Worm (Caenorhabditis elegans) whole organism, late embryonic: ENCODE data around the gene lron-12.

Source experiments
- K02D7.2 ChIP-seq: sonication (generic microtip); optimal IDR thresholded peaks from 2 replicates; lab custom pipeline; 2017; ENCODE audit warnings: mild to moderate bottlenecking, missing genetic modification characterization, missing compliant biosample characterization
- K09A11.1 ChIP-seq: sonication (generic microtip); optimal IDR thresholded peaks from 2 replicates; lab custom pipeline; 2017; ENCODE audit warnings: antibody characterized with exemption, mild to moderate bottlenecking, missing genetic modification characterization, missing compliant biosample characterization; ENCODE audit not compliant: insufficient read depth
- ceh-14 ChIP-seq: sonication (generic microtip); optimal IDR thresholded peaks from 2 replicates; lab custom pipeline; 2016; ENCODE audit warnings: missing genotype, missing genetic modification characterization, missing compliant biosample characterization
- ceh-18 ChIP-seq: sonication (generic microtip); optimal IDR thresholded peaks from 2 replicates; lab custom pipeline; 2016; ENCODE audit warnings: missing genetic modification characterization, missing compliant biosample characterization
- ceh-19 ChIP-seq: fragments of 200-800 bp; sonication (Bioruptor generic); optimal IDR thresholded peaks from 2 replicates; lab custom pipeline; 2018; ENCODE audit warnings: mild to moderate bottlenecking, missing genetic modification characterization, missing compliant biosample characterization
- ceh-22 ChIP-seq: sonication (generic microtip); optimal IDR thresholded peaks from 2 replicates; lab custom pipeline; 2017; ENCODE audit warnings: missing biosample characterization, missing genetic modification characterization
- ceh-24 ChIP-seq: sonication (generic microtip); optimal IDR thresholded peaks from 2 replicates; lab custom pipeline; 2016; ENCODE audit warnings: mild to moderate bottlenecking, missing genetic modification characterization, missing compliant biosample characterization
- ceh-31 ChIP-seq: sonication (generic microtip); optimal IDR thresholded peaks from 2 replicates; lab custom pipeline; 2016; ENCODE audit warnings: missing genetic modification characterization, missing compliant biosample characterization
- ceh-34 ChIP-seq: sonication (generic microtip); optimal IDR thresholded peaks from 2 replicates; lab custom pipeline; 2016; ENCODE audit warnings: mild to moderate bottlenecking, missing genetic modification characterization, missing compliant biosample characterization
- ceh-48 ChIP-seq: sonication (generic microtip); optimal IDR thresholded peaks from 2 replicates; lab custom pipeline; 2016; ENCODE audit warnings: missing genetic modification characterization, inconsistent platforms, missing compliant biosample characterization
- ceh-6 ChIP-seq: fragments of 200-800 bp; sonication (Bioruptor generic); optimal IDR thresholded peaks from 2 replicates; lab custom pipeline; 2018; ENCODE audit warnings: mild to moderate bottlenecking, missing genetic modification characterization, missing compliant biosample characterization
- che-1 ChIP-seq: sonication (generic microtip); optimal IDR thresholded peaks from 2 replicates; lab custom pipeline; 2016; ENCODE audit warnings: mild to moderate bottlenecking, missing genetic modification characterization, missing compliant biosample characterization
- dmd-4 ChIP-seq: sonication (generic microtip); optimal IDR thresholded peaks from 2 replicates; lab custom pipeline; 2016; ENCODE audit warnings: borderline replicate concordance, missing genetic modification characterization, missing compliant biosample characterization
- dve-1 ChIP-seq: sonication (generic microtip); optimal IDR thresholded peaks from 2 replicates; lab custom pipeline; 2017; ENCODE audit warnings: antibody characterized with exemption, mild to moderate bottlenecking, missing genetic modification characterization, missing compliant biosample characterization
- elt-2 ChIP-seq: sonication (generic microtip); optimal IDR thresholded peaks from 2 replicates; lab custom pipeline; 2016; ENCODE audit warnings: missing genetic modification reagents, missing genetic modification characterization, missing compliant biosample characterization
- ets-4 ChIP-seq: sonication (generic microtip); optimal IDR thresholded peaks from 2 replicates; lab custom pipeline; 2016; ENCODE audit warnings: missing genetic modification characterization, missing compliant biosample characterization
- hlh-13 ChIP-seq: fragments of 200-800 bp; sonication (Bioruptor generic); optimal IDR thresholded peaks from 2 replicates; lab custom pipeline; 2018; ENCODE audit warnings: mild to moderate bottlenecking, missing genetic modification characterization, missing compliant biosample characterization
- hlh-15 ChIP-seq: sonication (generic microtip); optimal IDR thresholded peaks from 2 replicates; lab custom pipeline; 2016; ENCODE audit warnings: missing genetic modification characterization, missing compliant biosample characterization
- hlh-30 ChIP-seq: sonication (generic microtip); optimal IDR thresholded peaks from 2 replicates; lab custom pipeline; 2017; ENCODE audit warnings: antibody characterized with exemption, missing genetic modification characterization, missing compliant biosample characterization; ENCODE audit not compliant: insufficient read depth
- nfya-1 ChIP-seq: sonication (generic microtip); optimal IDR thresholded peaks from 2 replicates; lab custom pipeline; 2017; ENCODE audit warnings: missing genetic modification characterization, mild to moderate bottlenecking, missing compliant biosample characterization, antibody characterized with exemption, moderate library complexity
- nhr-11 ChIP-seq: fragments of 150-350 bp; optimal IDR thresholded peaks from 2 replicates; lab custom pipeline; 2014; ENCODE audit warnings: missing biosample characterization, missing genetic modification characterization
- nhr-232 ChIP-seq: sonication (generic microtip); optimal IDR thresholded peaks from 2 replicates; lab custom pipeline; 2016; ENCODE audit warnings: missing genetic modification characterization, missing compliant biosample characterization
- npax-4 ChIP-seq: sonication (generic microtip); optimal IDR thresholded peaks from 2 replicates; lab custom pipeline; 2016; ENCODE audit warnings: missing genetic modification characterization, missing compliant biosample characterization
- odd-2 ChIP-seq: sonication (generic microtip); optimal IDR thresholded peaks from 2 replicates; lab custom pipeline; 2017; ENCODE audit warnings: antibody characterized with exemption, mild to moderate bottlenecking, missing genetic modification characterization, missing compliant biosample characterization
- pax-1 ChIP-seq: fragments of 150-350 bp; optimal IDR thresholded peaks from 2 replicates; lab custom pipeline; 2014; ENCODE audit warnings: missing biosample characterization, missing genetic modification characterization
- pha-2 ChIP-seq: sonication (generic microtip); optimal IDR thresholded peaks from 2 replicates; lab custom pipeline; 2017; ENCODE audit warnings: mild to moderate bottlenecking, missing genetic modification characterization, missing compliant biosample characterization
- pha-4 ChIP-seq: fragments of 150-350 bp; optimal IDR thresholded peaks from 2 replicates; lab custom pipeline; 2018; ENCODE audit warnings: missing biosample characterization, missing genetic modification reagents, missing genetic modification characterization
- pros-1 ChIP-seq: fragments of 150-350 bp; optimal IDR thresholded peaks from 2 replicates; lab custom pipeline; 2014; ENCODE audit warnings: missing biosample characterization, missing genetic modification reagents, missing genetic modification characterization
- rnt-1 ChIP-seq: sonication (generic microtip); optimal IDR thresholded peaks from 2 replicates; lab custom pipeline; 2016; ENCODE audit warnings: missing genetic modification characterization, missing compliant biosample characterization
- sox-2 ChIP-seq: fragments of 200-800 bp; sonication (Bioruptor generic); IDR thresholded peaks from 2 replicates; pipeline ENCODE4 v1.3.6; 2022; ENCODE audit warnings: missing genetic modification reagents, missing genetic modification characterization, missing compliant biosample characterization
- sox-4 ChIP-seq: sonication (generic microtip); optimal IDR thresholded peaks from 2 replicates; lab custom pipeline; 2017; ENCODE audit warnings: mild to moderate bottlenecking, missing genetic modification characterization, inconsistent platforms, missing compliant biosample characterization
- tbx-2 ChIP-seq: sonication (generic microtip); optimal IDR thresholded peaks from 2 replicates; lab custom pipeline; 2016; ENCODE audit warnings: missing genetic modification characterization, missing compliant biosample characterization
- ttx-3 ChIP-seq: sonication (generic microtip); optimal IDR thresholded peaks from 2 replicates; lab custom pipeline; 2016; ENCODE audit warnings: missing genetic modification reagents, missing genetic modification characterization, missing compliant biosample characterization
- unc-3 ChIP-seq, 2 experiments: fragments of 200-800 bp in 1 of 2; sonication (Bioruptor generic) in 1 of 2; sonication (generic microtip) in 1 of 2; conservative IDR thresholded peaks in 1 of 2; optimal IDR thresholded peaks in 1 of 2; 2 replicates each; pipeline versions ENCODE4 v1.3.6 to Lab custom; 2016 to 2022; ENCODE audit warnings: missing compliant biosample characterization in 2 of 2, missing genetic modification characterization in 2 of 2, missing genetic modification reagents in 1 of 2
- unc-55 ChIP-seq: sonication (generic microtip); optimal IDR thresholded peaks from 2 replicates; lab custom pipeline; 2017; ENCODE audit warnings: missing biosample characterization, missing genetic modification reagents, missing genetic modification characterization
- ztf-16 ChIP-seq: sonication (generic microtip); optimal IDR thresholded peaks from 2 replicates; lab custom pipeline; 2017; ENCODE audit warnings: missing genetic modification characterization, missing compliant biosample characterization

lron-12 gene

ce11 chrIII:12149958-12150357, 31.7 kb upstream of the lron-12 start:
- TF ChIP-seq ceh-18 (peak; percentile 36), hlh-30 (peak; percentile 28), ceh-22 (tag; lab: Kevin White, UChicago) (no peak), ceh-34 (tag; lab: Kevin White, UChicago) (peak; percentile 5)

ce11 chrIII:12143792-12144191, 25.5 kb upstream of the lron-12 start:
- TF ChIP-seq dve-1 (peak; percentile 31), dmd-4 (no peak), ttx-3 (tag; lab: Kevin White, UChicago) (no peak), odd-2 (no peak), ceh-19 (GFP tag; lab: Kevin White, UChicago) (no peak), sox-2 (no peak), ztf-16 (tag; lab: Kevin White, UChicago) (no peak), pha-2 (tag; lab: Kevin White, UChicago) (no peak), ceh-22 (tag; lab: Kevin White, UChicago) (no peak)

- TF ChIP-seq ets-4 (tag; lab: Kevin White, UChicago) (no peak), pax-1 (tag; lab: Kevin White, UChicago) (no peak), nfya-1 (tag; lab: Kevin White, UChicago) (peak; percentile 94), elt-2 (tag; lab: Kevin White, UChicago) (no peak)
- TF ChIP-seq, all 69 proteins: peak for 1
Measured at ce11 chrIII:12142419-12143107, 24.3 kb upstream of the lron-12 start.

- TF ChIP-seq nfya-1 (tag; lab: Kevin White, UChicago) (peak; percentile 40), npax-4 (tag; lab: Kevin White, UChicago) (no peak), ceh-31 (tag; lab: Kevin White, UChicago) (no peak), tbx-2 (tag; lab: Kevin White, UChicago) (peak; percentile 14), ceh-48 (tag; lab: Kevin White, UChicago) (no peak), hlh-13 (GFP tag; lab: Kevin White, UChicago) (no peak), pha-2 (tag; lab: Kevin White, UChicago) (no peak), ztf-16 (tag; lab: Kevin White, UChicago) (no peak), nhr-11 (tag; lab: Kevin White, UChicago) (no peak), unc-3 (GFP tag; conservative IDR thresholded peaks at IDR 0.05; lab: Robert Waterston, UW) (no peak), unc-3 (tag; optimal IDR thresholded peaks at IDR 0.05; lab: Kevin White, UChicago) (no peak), pros-1 (no peak), ttx-3 (tag; lab: Kevin White, UChicago) (no peak), unc-55 (no peak), ets-4 (tag; lab: Kevin White, UChicago) (no peak)
Measured at ce11 chrIII:12139471-12139870, 21.2 kb upstream of the lron-12 start.

ce11 chrIII:12138235-12138634, 20.0 kb upstream of the lron-12 start:
- TF ChIP-seq che-1 (no peak), pha-4 (tag; lab: Kevin White, UChicago) (no peak), ceh-24 (tag; lab: Kevin White, UChicago) (no peak), ceh-14 (no peak), nfya-1 (tag; lab: Kevin White, UChicago) (no peak), ceh-6 (no peak), ets-4 (tag; lab: Kevin White, UChicago) (no peak), sox-4 (tag; lab: Kevin White, UChicago) (no peak), nhr-232 (tag; lab: Kevin White, UChicago) (no peak), hlh-13 (GFP tag; lab: Kevin White, UChicago) (no peak), K09A11.1 (no peak), rnt-1 (tag; lab: Kevin White, UChicago) (no peak), odd-2 (no peak), dmd-4 (no peak), ceh-19 (GFP tag; lab: Kevin White, UChicago) (no peak), tbx-2 (tag; lab: Kevin White, UChicago) (no peak), hlh-15 (tag; lab: Kevin White, UChicago) (no peak), pax-1 (tag; lab: Kevin White, UChicago) (no peak), K02D7.2 (tag; lab: Kevin White, UChicago) (no peak)
